Worm (Caenorhabditis elegans): ENCODE data around the gene emg-1.

emg-1 gene

DNA sequence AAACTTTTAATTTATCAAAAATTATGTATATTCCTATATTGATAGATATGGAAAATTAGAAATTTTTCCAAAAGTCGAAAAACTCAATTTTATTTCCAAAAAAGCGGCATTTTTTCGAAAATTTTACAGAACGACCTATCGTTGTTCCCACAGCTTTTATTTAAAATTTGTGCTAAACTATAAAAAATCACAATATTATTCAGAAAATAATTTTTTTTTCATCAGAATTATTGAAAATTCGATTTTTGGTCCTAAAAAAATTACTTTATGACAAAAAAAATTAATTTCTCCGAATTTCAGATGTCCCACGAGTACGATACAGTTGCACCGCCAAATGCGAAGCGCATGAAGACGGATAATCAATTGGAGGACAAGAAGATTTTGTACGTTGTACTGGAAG is at the start of gene emg-1:
Gene emg-1 (plus strand): TSS at position 301 of the 400 bp plus-strand sequence.
- no peak for TF ChIP-seq unc-62 (GFP tag; optimal IDR thresholded peaks at IDR 0.05)

DNA sequence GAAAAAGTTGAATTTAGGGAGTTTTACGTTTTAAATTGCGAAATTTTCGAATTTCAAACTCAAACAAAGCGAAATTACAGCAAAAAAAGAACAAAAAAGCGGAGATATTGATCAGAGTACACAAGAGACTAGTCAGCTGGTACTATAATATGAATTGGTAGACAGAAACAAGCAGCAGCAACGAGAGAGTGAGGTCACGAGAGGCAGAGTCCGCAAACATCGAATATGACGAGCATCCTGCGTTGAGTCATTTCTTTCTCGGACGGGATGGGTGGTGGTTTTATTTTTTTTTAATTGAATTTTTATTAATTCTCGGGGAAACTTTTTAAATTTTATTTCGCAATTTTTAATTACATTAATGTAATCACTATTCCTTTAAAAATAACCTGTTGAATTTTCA is 49.6 kb upstream of the emg-1 start:
- no peak for TF ChIP-seq unc-62 (GFP tag; optimal IDR thresholded peaks at IDR 0.05)

DNA sequence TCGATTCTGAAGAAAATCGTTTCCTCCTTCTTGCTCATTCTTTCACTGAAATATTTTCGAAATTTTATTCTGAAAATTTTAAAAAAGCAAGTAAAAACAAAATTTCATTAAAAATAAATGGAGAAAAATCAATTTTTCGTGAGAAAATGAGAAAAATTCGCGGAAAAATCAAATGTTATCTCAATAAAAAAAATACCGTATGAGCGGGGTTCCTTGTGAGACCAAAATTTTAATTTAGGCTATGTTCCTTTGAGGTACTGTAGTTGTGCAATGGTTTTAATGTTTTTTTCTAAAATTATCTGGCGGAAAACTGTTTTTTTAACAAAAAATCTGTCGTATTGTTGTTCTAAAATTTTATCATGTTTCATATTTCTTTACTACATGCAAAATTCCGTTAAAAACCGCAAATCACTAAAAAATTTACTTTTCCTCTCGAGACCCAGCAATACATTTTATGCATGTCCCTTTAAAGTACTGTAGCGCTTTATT is 49.1 kb upstream of the emg-1 start, which contains the start of gene epg-6:
Gene epg-6 (minus strand): TSS at position 51 of the 489 bp plus-strand sequence.
- no peak for TF ChIP-seq unc-62 (GFP tag; optimal IDR thresholded peaks at IDR 0.05)

DNA sequence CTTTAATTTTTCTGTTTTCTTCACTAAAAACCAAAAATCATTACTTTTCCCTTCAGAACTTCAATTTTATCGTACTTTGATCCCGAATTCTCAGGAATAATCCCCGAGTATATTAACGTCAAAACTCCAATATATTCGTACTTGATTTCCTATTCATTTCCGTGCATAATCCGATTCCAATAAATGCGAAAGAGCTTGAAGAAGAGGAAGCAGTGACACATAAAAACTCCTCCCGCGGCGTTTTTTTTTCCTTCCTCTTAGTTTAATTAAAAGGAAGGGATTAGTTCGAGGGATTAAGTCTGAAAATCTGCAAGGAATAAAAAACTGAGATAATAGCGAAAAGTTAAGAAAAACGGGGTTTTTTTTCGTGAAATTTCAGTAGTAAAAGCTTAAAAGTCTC is 48.4 kb upstream of the emg-1 start:
- no peak for TF ChIP-seq unc-62 (GFP tag; optimal IDR thresholded peaks at IDR 0.05)

DNA sequence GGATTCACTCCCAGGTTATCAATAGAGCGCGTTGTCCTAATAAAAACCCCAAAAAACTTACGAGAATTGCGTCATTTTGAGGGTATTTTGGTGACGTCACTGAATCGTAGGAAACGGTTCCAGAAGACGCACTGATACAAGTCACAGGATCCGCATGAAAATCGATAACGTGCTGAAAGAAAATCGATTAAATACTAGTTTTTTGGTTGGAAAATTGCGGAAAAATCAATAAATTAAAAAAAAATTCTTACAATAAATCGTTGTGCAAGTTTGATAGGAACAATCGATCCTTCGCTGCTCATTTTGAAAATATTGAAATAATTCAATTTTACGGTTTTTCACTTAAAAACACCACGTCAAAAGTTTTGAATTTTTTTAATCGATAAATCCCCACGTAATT is 46.1 kb upstream of the emg-1 start, which contains the start of gene Y39A1A.2:
Gene Y39A1A.2 (minus strand): TSS at position 319 of the 400 bp plus-strand sequence.
- TF ChIP-seq unc-62 (GFP tag; optimal IDR thresholded peaks at IDR 0.05), result no peak

DNA sequence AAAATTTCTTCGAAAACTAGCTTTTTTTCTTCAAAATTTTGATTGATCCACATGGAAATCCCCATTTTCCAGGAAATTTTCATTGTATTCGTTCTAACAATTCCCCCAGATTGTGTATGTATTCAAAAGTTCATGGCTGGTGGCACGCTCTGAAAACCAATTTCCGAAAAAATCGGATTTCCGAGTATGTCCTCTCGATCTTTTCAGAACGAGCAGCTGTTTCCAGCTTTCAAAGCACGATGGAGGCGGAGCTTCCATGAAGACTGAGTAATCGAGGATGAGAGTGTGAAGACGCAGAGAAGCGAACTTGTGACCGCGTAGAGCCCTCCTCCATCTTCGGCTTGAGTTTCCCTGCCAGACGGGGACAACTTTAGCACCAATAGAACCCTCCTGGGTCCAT is 45.0 kb upstream of the emg-1 start:
- TF ChIP-seq unc-62 (GFP tag; optimal IDR thresholded peaks at IDR 0.05), result no peak

DNA sequence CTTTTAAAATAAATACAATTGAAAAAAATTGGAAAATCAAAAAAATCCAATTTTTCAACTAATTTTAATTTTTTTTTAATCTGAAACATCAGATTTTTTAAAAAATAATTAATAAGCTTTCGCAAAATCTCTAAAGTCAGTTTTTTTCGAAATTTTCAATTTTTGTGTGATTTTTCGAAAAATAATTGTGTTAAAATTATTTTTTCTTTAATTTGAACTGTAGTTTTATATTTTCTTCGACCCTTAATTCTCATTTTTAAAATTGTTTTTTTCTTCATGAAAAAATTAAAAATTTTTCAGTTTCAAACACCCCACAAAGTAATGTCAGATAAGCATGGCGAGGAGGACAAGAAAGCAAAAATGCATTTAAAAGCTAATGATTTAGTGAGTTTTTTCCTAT is 44.3 kb upstream of the emg-1 start, which contains the start of gene rabx-5:
Gene rabx-5 (plus strand): TSS at position 301 of the 400 bp plus-strand sequence.
- no peak for TF ChIP-seq unc-62 (GFP tag; optimal IDR thresholded peaks at IDR 0.05)

DNA sequence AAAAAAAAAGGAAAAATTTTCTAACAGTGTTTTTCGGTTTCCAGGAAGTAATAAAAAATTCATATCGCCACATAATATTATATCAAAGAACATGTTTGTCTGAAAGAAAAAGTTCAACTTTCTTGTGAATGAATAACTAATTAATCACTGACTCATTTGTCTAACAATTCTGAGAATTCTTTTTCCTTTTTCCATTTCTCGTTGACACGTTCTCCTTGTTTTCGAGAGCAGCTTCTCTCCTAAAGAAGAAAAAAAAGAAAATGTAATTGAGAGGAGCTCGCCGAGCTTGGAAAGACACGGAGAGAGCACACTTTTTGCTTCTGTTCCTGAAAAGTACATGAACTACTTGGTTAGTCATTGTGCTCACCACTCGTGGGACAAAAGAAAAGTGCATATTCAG is 41.2 kb upstream of the emg-1 start:
- no peak for TF ChIP-seq unc-62 (GFP tag; optimal IDR thresholded peaks at IDR 0.05)

DNA sequence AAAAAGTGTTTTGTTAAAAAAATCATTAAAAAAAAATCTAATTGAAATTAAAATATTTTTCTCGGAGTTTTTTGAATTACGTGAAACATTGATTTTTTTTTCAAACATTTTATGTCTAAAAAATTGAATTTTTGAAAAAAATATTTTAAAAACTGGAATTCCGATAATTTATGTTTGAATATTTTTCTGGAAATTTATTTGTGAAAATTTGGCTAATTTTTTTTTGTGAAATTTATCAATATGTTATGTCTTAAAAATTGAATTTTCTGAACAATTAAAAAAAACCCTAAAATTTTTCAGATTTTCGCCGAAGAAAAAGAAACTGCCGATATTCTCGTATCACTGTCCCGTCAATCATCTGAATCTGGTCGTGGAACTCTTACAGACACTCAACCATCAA is 37.0 kb upstream of the emg-1 start, which contains the start of gene Y39A1A.24:
Gene Y39A1A.24 (plus strand): TSS at position 301 of the 400 bp plus-strand sequence.
- TF ChIP-seq unc-62 (GFP tag; optimal IDR thresholded peaks at IDR 0.05), result no peak

DNA sequence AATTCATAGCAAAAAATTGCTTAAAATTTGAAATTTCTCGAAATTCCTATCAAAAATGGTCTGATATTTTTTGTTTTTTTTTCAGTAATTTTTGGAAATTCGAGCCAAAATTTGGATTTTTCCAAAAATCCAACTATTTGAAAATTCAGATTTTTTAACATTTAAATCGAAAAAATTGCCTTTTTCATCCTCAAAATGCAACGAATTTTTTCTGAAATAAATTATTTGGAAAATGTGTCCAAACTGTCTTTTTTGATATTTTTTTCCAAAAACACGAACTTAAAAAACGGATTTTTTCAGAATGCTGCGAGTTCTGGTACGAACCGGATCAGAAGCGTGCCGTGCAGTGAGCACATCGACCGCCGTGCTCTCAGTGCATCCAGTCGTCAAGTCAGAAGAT is 34.2 kb upstream of the emg-1 start, which contains the start of gene mrpl-22:
Gene mrpl-22 (plus strand): TSS at position 301 of the 400 bp plus-strand sequence.
- TF ChIP-seq unc-62 (GFP tag; optimal IDR thresholded peaks at IDR 0.05), result no peak

DNA sequence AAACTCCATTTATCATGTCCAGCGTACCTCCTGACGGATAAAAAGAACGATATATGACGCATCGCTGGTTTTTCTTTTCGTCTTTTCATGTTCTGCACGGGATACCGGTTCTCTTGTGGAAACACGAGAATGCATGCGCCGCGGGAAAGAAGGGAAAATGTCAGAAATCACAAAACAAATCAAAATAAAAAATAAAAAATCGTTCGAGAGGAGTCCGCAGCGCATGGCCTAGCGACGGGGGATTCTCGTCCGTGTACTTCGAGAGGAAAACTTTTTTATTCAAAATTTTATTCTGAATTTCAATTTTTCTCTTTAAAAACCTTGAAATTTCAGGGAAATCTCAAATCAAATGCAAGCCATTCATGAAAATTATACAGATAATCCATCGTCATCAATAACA is 28.1 kb upstream of the emg-1 start, which contains the start of the genes lron-10 and hpr-9:
Gene lron-10 (minus strand): TSS at position 162 of the 400 bp plus-strand sequence.
Gene hpr-9 (plus strand): TSS at position 344 of the 400 bp plus-strand sequence.
- TF ChIP-seq unc-62 (GFP tag; optimal IDR thresholded peaks at IDR 0.05), result no peak

DNA sequence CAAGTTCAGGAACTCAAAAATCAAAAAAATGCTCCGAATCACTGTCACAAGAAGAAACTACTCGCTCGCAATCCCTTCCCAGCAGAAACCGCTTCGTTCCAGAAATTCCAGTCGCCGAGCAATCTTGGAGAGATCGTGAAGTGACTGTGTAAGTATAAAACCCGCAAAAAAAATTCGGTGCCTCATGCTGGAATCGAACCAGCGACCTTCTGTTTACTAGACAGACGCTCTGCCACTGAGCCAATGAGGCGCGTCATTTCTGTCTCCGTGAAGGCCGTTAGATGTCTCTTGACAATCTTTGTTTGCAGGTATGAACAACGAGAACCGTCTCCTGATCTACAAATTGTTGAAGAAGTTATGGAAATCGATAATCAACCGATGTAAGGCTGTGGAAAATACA is 24.8 kb upstream of the emg-1 start:
- no peak for TF ChIP-seq unc-62 (GFP tag; optimal IDR thresholded peaks at IDR 0.05)

DNA sequence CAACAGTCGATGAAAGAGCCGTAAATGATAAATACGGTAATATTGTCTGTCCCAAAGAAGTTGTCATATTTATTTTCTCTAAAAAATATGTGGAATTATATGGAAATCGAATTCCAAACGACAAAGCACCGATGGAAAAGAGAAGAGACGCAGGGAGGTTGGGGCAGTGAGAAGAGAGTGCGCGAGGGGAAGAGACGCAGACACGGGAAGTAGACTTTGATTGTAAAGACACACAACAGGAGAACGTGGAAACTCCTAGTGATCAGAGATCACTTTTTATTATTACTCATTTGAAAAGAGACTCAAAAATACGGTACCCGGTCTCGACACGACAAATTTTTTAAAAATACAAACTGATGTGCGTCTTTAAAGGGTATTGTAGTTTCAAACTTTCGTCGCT is 21.0 kb upstream of the emg-1 start:
- TF ChIP-seq unc-62 (GFP tag; optimal IDR thresholded peaks at IDR 0.05), result no peak

DNA sequence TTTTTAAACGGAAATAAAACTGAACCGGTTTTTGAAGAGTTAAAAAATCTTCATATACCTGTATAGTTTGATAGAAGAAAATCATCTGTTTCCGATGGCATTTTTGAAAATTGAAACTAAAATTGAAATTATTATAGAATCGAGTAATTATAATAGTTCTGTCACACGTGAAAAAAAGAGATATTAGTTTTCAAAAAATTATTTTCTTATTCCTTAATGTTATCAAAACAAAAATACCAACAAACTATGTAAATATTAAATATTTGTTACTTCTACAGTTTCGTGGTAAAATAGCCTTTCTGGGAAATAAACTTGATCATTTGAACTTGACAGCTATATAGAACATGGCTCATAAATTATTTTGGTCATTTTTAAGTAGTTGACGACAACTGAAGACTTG is 20.3 kb upstream of the emg-1 start, which contains the start of gene swt-4:
Gene swt-4 (minus strand): TSS at position 101 of the 400 bp plus-strand sequence.
- no peak for TF ChIP-seq unc-62 (GFP tag; optimal IDR thresholded peaks at IDR 0.05)

DNA sequence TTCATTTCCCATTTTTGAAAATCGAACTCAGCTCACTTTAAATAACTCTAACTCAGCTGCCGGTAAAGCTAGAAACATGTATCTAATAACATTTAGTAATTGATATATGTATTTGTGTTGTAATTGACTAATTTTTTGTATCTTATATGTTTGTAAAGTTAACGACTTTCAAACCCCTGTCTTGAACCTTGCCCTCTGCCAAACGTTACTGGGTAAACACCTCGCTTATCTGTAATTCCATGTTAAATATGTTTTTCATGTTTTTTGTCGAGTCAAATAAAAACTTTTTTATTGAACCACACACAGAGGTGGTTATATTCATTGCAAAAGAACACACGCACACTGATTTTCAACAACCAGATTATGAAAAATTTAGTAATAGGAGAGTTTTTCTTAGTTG is 19.5 kb upstream of the emg-1 start:
- no peak for TF ChIP-seq unc-62 (GFP tag; optimal IDR thresholded peaks at IDR 0.05)

DNA sequence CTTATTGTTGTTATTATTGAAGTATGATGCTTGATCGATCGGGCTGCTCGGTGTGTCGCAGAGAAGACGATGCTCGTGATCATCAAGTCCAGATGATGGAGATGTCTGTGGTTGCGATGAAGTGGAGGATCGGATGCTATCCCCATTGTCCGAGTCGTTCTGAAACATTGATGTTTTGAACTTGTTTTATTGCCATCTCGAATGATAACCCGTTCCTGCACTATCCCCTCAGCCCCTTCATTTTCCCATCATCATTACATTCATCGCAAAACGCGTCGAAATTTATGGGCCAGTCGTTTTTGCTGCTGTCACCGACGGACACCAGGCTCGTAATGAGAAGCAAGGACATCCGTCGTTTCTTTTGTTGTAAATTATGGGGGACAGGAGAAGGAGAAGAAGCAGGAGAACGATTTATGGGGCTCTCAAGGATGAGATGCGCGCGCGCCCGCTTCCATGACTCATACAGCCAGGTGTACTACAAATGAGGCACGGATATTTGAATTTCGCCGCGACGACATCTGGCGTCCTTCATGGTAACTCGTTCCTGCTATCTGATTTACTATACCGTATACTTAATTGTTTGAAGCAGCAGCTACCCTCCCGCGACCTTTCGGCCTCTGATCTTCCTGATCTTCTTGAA is 17.3 kb upstream of the emg-1 start:
- no peak for TF ChIP-seq unc-62 (GFP tag; optimal IDR thresholded peaks at IDR 0.05)
